Fruit fly (Drosophila melanogaster) whole organism, prepupa: ENCODE results near the gene CG15773.

ENCODE experiments used
- CG10631 ChIP-seq: fragments of 200-800 bp; sonication (Bioruptor generic); optimal IDR thresholded peaks from 2 replicates; lab custom pipeline; 2016; ENCODE audit warnings: missing biosample characterization, missing genetic modification characterization
- CG11762 ChIP-seq: fragments of 200-800 bp; sonication (Bioruptor generic); optimal IDR thresholded peaks from 3 replicates; lab custom pipeline; 2016; ENCODE audit warnings: missing biosample characterization, missing genetic modification characterization; ENCODE audit not compliant: insufficient read depth
- CG15336 ChIP-seq: fragments of 200-800 bp; sonication (Bioruptor generic); IDR thresholded peaks from 2 replicates; pipeline ENCODE4 v1.3.6; 2022; ENCODE audit warnings: missing biosample characterization, missing genetic modification characterization
- CG3032 ChIP-seq: fragments of 200-800 bp; optimal IDR thresholded peaks from 2 replicates; lab custom pipeline; 2019; ENCODE audit warnings: missing biosample characterization, mild to moderate bottlenecking, missing genetic modification characterization, moderate library complexity
- CG31627 ChIP-seq: fragments of 200-800 bp; sonication (Bioruptor generic); optimal IDR thresholded peaks from 3 replicates; lab custom pipeline; 2016; ENCODE audit warnings: missing biosample characterization, missing genetic modification characterization
- CG32006 ChIP-seq: fragments of 200-800 bp; sonication (Bioruptor generic); optimal IDR thresholded peaks from 3 replicates; lab custom pipeline; 2017; ENCODE audit warnings: missing biosample characterization, mild to moderate bottlenecking, missing genetic modification characterization
- CG4318 ChIP-seq: fragments of 200-800 bp; sonication (Bioruptor generic); optimal IDR thresholded peaks from 3 replicates; lab custom pipeline; 2017; ENCODE audit warnings: missing biosample characterization, mild to moderate bottlenecking, missing genetic modification characterization
- CG6163 ChIP-seq: fragments of 200-800 bp; sonication (Bioruptor generic); IDR thresholded peaks from 3 replicates; pipeline ENCODE4 v1.3.6; 2022; ENCODE audit warnings: missing biosample characterization, missing genetic modification characterization
- CG6276 ChIP-seq: fragments of 200-800 bp; sonication (Bioruptor generic); optimal IDR thresholded peaks from 2 replicates; lab custom pipeline; 2017; ENCODE audit warnings: missing biosample characterization, mild to moderate bottlenecking, missing genetic modification characterization
- CG6792 ChIP-seq: fragments of 200-800 bp; sonication (Bioruptor generic); optimal IDR thresholded peaks from 3 replicates; lab custom pipeline; 2016; ENCODE audit warnings: missing biosample characterization, missing genetic modification characterization
- CG6808 ChIP-seq: fragments of 200-800 bp; sonication (Bioruptor generic); optimal IDR thresholded peaks from 3 replicates; lab custom pipeline; 2017; ENCODE audit warnings: missing biosample characterization, missing genetic modification characterization, mild to moderate bottlenecking, moderate library complexity, missing genetic modification reagents
- CG6854 ChIP-seq: fragments of 200-800 bp; sonication (Bioruptor generic); optimal IDR thresholded peaks from 2 replicates; lab custom pipeline; 2017; ENCODE audit warnings: missing biosample characterization, mild to moderate bottlenecking, missing genetic modification characterization
- CG7368 ChIP-seq: fragments of 200-800 bp; sonication (Bioruptor generic); optimal IDR thresholded peaks from 3 replicates; lab custom pipeline; 2016; ENCODE audit warnings: missing biosample characterization, missing genetic modification characterization
- CG8119 ChIP-seq: fragments of 200-800 bp; sonication (Bioruptor generic); IDR thresholded peaks from 3 replicates; pipeline ENCODE4 v1.3.6; 2022; ENCODE audit warnings: missing biosample characterization, missing genetic modification characterization
- CG8319 ChIP-seq: fragments of 200-800 bp; sonication (Bioruptor generic); optimal IDR thresholded peaks from 3 replicates; lab custom pipeline; 2016; ENCODE audit warnings: missing biosample characterization, missing genetic modification characterization
- Eip75B ChIP-seq: fragments of 200-800 bp; sonication (Bioruptor generic); optimal IDR thresholded peaks from 3 replicates; lab custom pipeline; 2016; ENCODE audit warnings: missing biosample characterization, missing genetic modification characterization
- Eip78C ChIP-seq: fragments of 200-800 bp; sonication (Bioruptor generic); peaks from one replicate; lab custom pipeline; 2016; ENCODE audit warnings: missing biosample characterization, missing genetic modification characterization
- Gug ChIP-seq: fragments of 200-800 bp; sonication (Bioruptor generic); IDR thresholded peaks from 2 replicates; pipeline ENCODE4 v1.3.6; 2022; ENCODE audit warnings: missing biosample characterization, missing genetic modification characterization
- Hr38 ChIP-seq: sonication (Bioruptor generic); optimal IDR thresholded peaks from 2 replicates; lab custom pipeline; 2016; ENCODE audit warnings: missing biosample characterization, missing genetic modification characterization
- Hr39 ChIP-seq: fragments of 200-800 bp; sonication (Bioruptor generic); optimal IDR thresholded peaks from 2 replicates; lab custom pipeline; 2016; ENCODE audit warnings: missing biosample characterization, missing genetic modification characterization
- Hr4 ChIP-seq: fragments of 200-800 bp; sonication (Bioruptor generic); optimal IDR thresholded peaks from 3 replicates; lab custom pipeline; 2016; ENCODE audit warnings: missing biosample characterization, missing genetic modification characterization
- Lpt ChIP-seq: fragments of 200-800 bp; sonication (Bioruptor generic); optimal IDR thresholded peaks from 3 replicates; lab custom pipeline; 2016; ENCODE audit warnings: missing biosample characterization, missing genetic modification characterization
- Met ChIP-seq: fragments of 200-800 bp; sonication (Bioruptor generic); optimal IDR thresholded peaks from 3 replicates; lab custom pipeline; 2016; ENCODE audit warnings: missing biosample characterization, missing genetic modification characterization
- OdsH ChIP-seq: fragments of 200-800 bp; sonication (Bioruptor generic); optimal IDR thresholded peaks from 3 replicates; lab custom pipeline; 2016; ENCODE audit warnings: missing biosample characterization, missing genetic modification characterization
- Smox ChIP-seq: fragments of 200-800 bp; sonication (Bioruptor generic); optimal IDR thresholded peaks from 3 replicates; lab custom pipeline; 2016; ENCODE audit warnings: missing biosample characterization, missing genetic modification characterization
- Sox102F ChIP-seq: fragments of 200-800 bp; sonication (Bioruptor generic); optimal IDR thresholded peaks from 2 replicates; lab custom pipeline; 2016; ENCODE audit warnings: missing biosample characterization, mild to moderate bottlenecking, missing genetic modification characterization
- Sox14 ChIP-seq: fragments of 200-800 bp; sonication (Bioruptor generic); optimal IDR thresholded peaks from 3 replicates; lab custom pipeline; 2016; ENCODE audit warnings: missing biosample characterization, missing genetic modification characterization
- Sox15 ChIP-seq: fragments of 200-800 bp; sonication (Bioruptor generic); optimal IDR thresholded peaks from 3 replicates; lab custom pipeline; 2016; ENCODE audit warnings: missing biosample characterization, missing genetic modification characterization
- acj6 ChIP-seq: fragments of 200-800 bp; sonication (Bioruptor generic); optimal IDR thresholded peaks from 3 replicates; lab custom pipeline; 2016; ENCODE audit warnings: missing biosample characterization, missing genetic modification characterization
- cyc ChIP-seq: fragments of 200-800 bp; sonication (Bioruptor generic); optimal IDR thresholded peaks from 3 replicates; lab custom pipeline; 2016; ENCODE audit warnings: missing biosample characterization, missing genetic modification characterization
- dac ChIP-seq: fragments of 200-800 bp; sonication (Bioruptor generic); optimal IDR thresholded peaks from 2 replicates; lab custom pipeline; 2017; ENCODE audit warnings: missing biosample characterization, mild to moderate bottlenecking, missing genetic modification characterization
- dsx ChIP-seq: fragments of 200-800 bp; optimal IDR thresholded peaks from 3 replicates; lab custom pipeline; 2019; ENCODE audit warnings: missing biosample characterization, mild to moderate bottlenecking, missing genetic modification characterization, moderate library complexity; ENCODE audit not compliant: poor library complexity, severe bottlenecking
- eg ChIP-seq: fragments of 200-800 bp; sonication (Bioruptor generic); IDR thresholded peaks from 3 replicates; pipeline ENCODE4 v1.3.6; 2022; ENCODE audit warnings: missing biosample characterization, missing genetic modification characterization
- esn ChIP-seq: fragments of 200-800 bp; sonication (Bioruptor generic); optimal IDR thresholded peaks from 2 replicates; lab custom pipeline; 2016; ENCODE audit warnings: missing biosample characterization, mild to moderate bottlenecking, missing genetic modification characterization, moderate library complexity
- fd85E ChIP-seq: fragments of 200-800 bp; sonication (Bioruptor generic); optimal IDR thresholded peaks from 3 replicates; lab custom pipeline; 2016; ENCODE audit warnings: missing biosample characterization, missing genetic modification characterization
- fkh ChIP-seq: fragments of 200-800 bp; sonication (Bioruptor generic); optimal IDR thresholded peaks from 3 replicates; lab custom pipeline; 2017; ENCODE audit warnings: missing biosample characterization, mild to moderate bottlenecking, missing genetic modification characterization, moderate library complexity
- lz ChIP-seq: fragments of 200-800 bp; sonication (Bioruptor generic); optimal IDR thresholded peaks from 3 replicates; lab custom pipeline; 2016; ENCODE audit warnings: missing biosample characterization, missing genetic modification characterization
- net ChIP-seq: fragments of 200-800 bp; sonication (Bioruptor generic); optimal IDR thresholded peaks from 3 replicates; lab custom pipeline; 2016; ENCODE audit warnings: missing biosample characterization, missing genetic modification characterization
- pdm3 ChIP-seq: fragments of 200-800 bp; sonication (Bioruptor generic); optimal IDR thresholded peaks from 3 replicates; lab custom pipeline; 2016; ENCODE audit warnings: missing biosample characterization, missing genetic modification characterization
- salr ChIP-seq, 2 experiments: fragments of 200-800 bp; sonication (Bioruptor generic); optimal IDR thresholded peaks; 3 replicates each; lab custom pipeline; 2016 to 2018; ENCODE audit warnings: missing biosample characterization in 2 of 2, missing genetic modification characterization in 2 of 2, mild to moderate bottlenecking in 1 of 2
- spab ChIP-seq: fragments of 200-800 bp; sonication (Bioruptor generic); optimal IDR thresholded peaks from 2 replicates; lab custom pipeline; 2017; ENCODE audit warnings: missing biosample characterization, mild to moderate bottlenecking, missing genetic modification characterization, missing genetic modification reagents
- ss ChIP-seq, 2 experiments: fragments of 200-800 bp; sonication (Bioruptor generic); optimal IDR thresholded peaks; 2 replicates in 1 of 2; 3 replicates in 1 of 2; lab custom pipeline; 2017 to 2018; ENCODE audit warnings: mild to moderate bottlenecking in 2 of 2, missing biosample characterization in 2 of 2, missing genetic modification characterization in 2 of 2, moderate library complexity in 1 of 2
- svp ChIP-seq: fragments of 200-800 bp; sonication (Bioruptor generic); peaks from one replicate; lab custom pipeline; 2016; ENCODE audit warnings: missing biosample characterization, missing genetic modification characterization
- topi ChIP-seq: fragments of 200-800 bp; sonication (Bioruptor generic); optimal IDR thresholded peaks from 3 replicates; lab custom pipeline; 2016; ENCODE audit warnings: missing biosample characterization, missing genetic modification characterization

CG15773 gene

dm6 chrX:5744992-5745732, 12.6 kb downstream of the CG15773 start:
- TF ChIP-seq CG6163 (GFP tag; lab: Robert Waterston, UW), result peak; percentile 36; the same call in 1 of the 3 replicates
- TF ChIP-seq net (GFP tag; lab: Kevin White, UChicago), result peak; percentile 27
- TF ChIP-seq Eip78C (GFP tag; lab: Kevin White, UChicago), result peak; percentile 80
- TF ChIP-seq Hr39 (GFP tag; lab: Kevin White, UChicago), result peak; percentile 18
- peak; percentile 42; the same call in 1 of the 2 replicates for TF ChIP-seq CG15336 (GFP tag; lab: Robert Waterston, UW)
- peak; percentile 43 for TF ChIP-seq esn (GFP tag; lab: Kevin White, UChicago)
- TF ChIP-seq CG6276 (GFP tag; lab: Kevin White, UChicago), result peak; percentile 21
- no peak for TF ChIP-seq dsx
- peak; percentile 7 for TF ChIP-seq CG31627 (GFP tag; lab: Kevin White, UChicago)
- no peak for TF ChIP-seq fd85E (GFP tag; lab: Kevin White, UChicago)
- TF ChIP-seq Smox (GFP tag; lab: Kevin White, UChicago), result peak; percentile 39
- TF ChIP-seq OdsH (GFP tag; lab: Kevin White, UChicago), result peak; percentile 38
- TF ChIP-seq Gug (GFP tag; lab: Robert Waterston, UW), result 0 out of 2 replicates have a peak, but pooled peaks have one; percentile 28
- peak; percentile 38 for TF ChIP-seq CG4318 (GFP tag; lab: Kevin White, UChicago)
- TF ChIP-seq CG7368 (GFP tag; lab: Kevin White, UChicago), result no peak
- peak; percentile 37 for TF ChIP-seq pdm3 (GFP tag; lab: Kevin White, UChicago)
- peak; percentile 43 for TF ChIP-seq Met
- TF ChIP-seq fkh (GFP tag; lab: Kevin White, UChicago), result no peak
- no peak for TF ChIP-seq CG11762 (GFP tag; lab: Kevin White, UChicago)
- peak; percentile 52 for TF ChIP-seq CG32006
- TF ChIP-seq acj6, result peak; percentile 27
- peak; percentile 30; the same call in 1 of the 3 replicates for TF ChIP-seq eg (GFP tag; lab: Robert Waterston, UW)
- TF ChIP-seq lz (GFP tag; lab: Kevin White, UChicago), result peak; percentile 38
- TF ChIP-seq salr (GFP tag; optimal IDR thresholded peaks at IDR 0.05; lab: Kevin White, UChicago), result peak in 1 of 2 experiments; percentile 19
- peak; percentile 21 for TF ChIP-seq Eip75B (GFP tag; lab: Kevin White, UChicago)
- TF ChIP-seq CG10631 (GFP tag; lab: Kevin White, UChicago), result peak; percentile 22
- peak; percentile 32 for TF ChIP-seq cyc (GFP tag; lab: Kevin White, UChicago)
- TF ChIP-seq Hr4 (GFP tag; lab: Kevin White, UChicago), result peak; percentile 38
- no peak for TF ChIP-seq CG3032 (tag; lab: Kevin White, UChicago)
- no peak for TF ChIP-seq ss (GFP tag; optimal IDR thresholded peaks at IDR 0.05; lab: Kevin White, UChicago)
- TF ChIP-seq CG8119 (GFP tag; lab: Robert Waterston, UW), result 0 out of 3 replicates have a peak, but pooled peaks have one; percentile 30
- TF ChIP-seq svp, result peak; percentile 90
- TF ChIP-seq topi (GFP tag; lab: Kevin White, UChicago), result peak; percentile 39
- TF ChIP-seq Sox14 (GFP tag; lab: Kevin White, UChicago), result peak; percentile 36
- no peak for TF ChIP-seq CG6808
- TF ChIP-seq dac (GFP tag; lab: Kevin White, UChicago), result peak; percentile 0

- TF ChIP-seq Lpt (GFP tag; lab: Kevin White, UChicago) (peak; percentile 58), CG8319 (GFP tag; lab: Kevin White, UChicago) (peak; percentile 33), CG7368 (GFP tag; lab: Kevin White, UChicago) (peak; percentile 53), Hr4 (GFP tag; lab: Kevin White, UChicago) (peak; percentile 72), CG32006 (peak; percentile 79), CG15336 (GFP tag; lab: Robert Waterston, UW) (peak; percentile 74), Sox102F (GFP tag; lab: Kevin White, UChicago) (peak; percentile 65), Met (peak; percentile 74), ss (GFP tag; optimal IDR thresholded peaks at IDR 0.05; lab: Kevin White, UChicago) (peak; percentile 45 to 72), pdm3 (GFP tag; lab: Kevin White, UChicago) (peak; percentile 83), net (GFP tag; lab: Kevin White, UChicago) (peak; percentile 66), lz (GFP tag; lab: Kevin White, UChicago) (peak; percentile 76), cyc (GFP tag; lab: Kevin White, UChicago) (peak; percentile 58), Eip78C (GFP tag; lab: Kevin White, UChicago) (peak; percentile 88), CG6276 (GFP tag; lab: Kevin White, UChicago) (peak; percentile 79), salr (GFP tag; optimal IDR thresholded peaks at IDR 0.05; lab: Kevin White, UChicago) (peak; percentile 34 to 53), CG6163 (GFP tag; lab: Robert Waterston, UW) (peak; percentile 90), CG6792 (GFP tag; lab: Kevin White, UChicago) (peak; percentile 75), spab (GFP tag; lab: Kevin White, UChicago) (peak; percentile 57), Sox15 (GFP tag; lab: Kevin White, UChicago) (peak; percentile 40), CG6854 (no peak), Hr38 (no peak), CG3032 (tag; lab: Kevin White, UChicago) (peak; percentile 66)
These were observed 13.6 kb downstream of the CG15773 start for dm6 chrX:5745840-5746815.
